Worm (Caenorhabditis elegans) whole organism, L4 larva: Measurements from ENCODE around the gene gphr-2.

Experiments
- D1046.2 ChIP-seq: fragments of 200-800 bp; sonication (Bioruptor generic); IDR thresholded peaks from 2 replicates; pipeline ENCODE4 v1.3.6; 2022; ENCODE audit warnings: missing genetic modification characterization, missing compliant biosample characterization
- F10B5.3 ChIP-seq: sonication (generic microtip); optimal IDR thresholded peaks from 2 replicates; lab custom pipeline; 2016; ENCODE audit warnings: mild to moderate bottlenecking, missing genetic modification characterization, missing compliant biosample characterization
- F49E8.2 ChIP-seq: sonication (generic microtip); optimal IDR thresholded peaks from 2 replicates; lab custom pipeline; 2016; ENCODE audit warnings: missing compliant biosample characterization, mild to moderate bottlenecking, missing genetic modification characterization, borderline replicate concordance
- T26A8.4 ChIP-seq: fragments of 200-800 bp; sonication (Bioruptor generic); IDR thresholded peaks from 2 replicates; pipeline ENCODE4 v1.3.6; 2022; ENCODE audit warnings: missing genetic modification characterization, missing compliant biosample characterization
- Y105C5A.15 ChIP-seq: fragments of 200-800 bp; sonication (Bioruptor generic); IDR thresholded peaks from 2 replicates; pipeline ENCODE4 v1.3.6; 2022; ENCODE audit warnings: missing genetic modification characterization, missing compliant biosample characterization
- Y5F2A.4 ChIP-seq: fragments of 200-800 bp; sonication (Bioruptor generic); optimal IDR thresholded peaks from 2 replicates; lab custom pipeline; 2018; ENCODE audit warnings: mild to moderate bottlenecking, missing genetic modification characterization, missing compliant biosample characterization
- ama-1 ChIP-seq: fragments of 150-350 bp; optimal IDR thresholded peaks from 2 replicates; lab custom pipeline; 2014; ENCODE audit warnings: inconsistent platforms, mixed read lengths
- attf-4 ChIP-seq: sonication (generic microtip); optimal IDR thresholded peaks from 3 replicates; lab custom pipeline; 2017; ENCODE audit warnings: missing biosample characterization, missing genetic modification characterization
- ceh-32 ChIP-seq: sonication (generic microtip); optimal IDR thresholded peaks from 2 replicates; lab custom pipeline; 2016; ENCODE audit warnings: mild to moderate bottlenecking, missing genetic modification characterization, missing compliant biosample characterization; ENCODE audit not compliant: poor library complexity
- daf-12 ChIP-seq: fragments of 150-350 bp; optimal IDR thresholded peaks from 2 replicates; lab custom pipeline; 2014; ENCODE audit warnings: missing biosample characterization, missing genetic modification reagents, missing genetic modification characterization
- dve-1 ChIP-seq: sonication (generic microtip); optimal IDR thresholded peaks from 2 replicates; lab custom pipeline; 2017; ENCODE audit warnings: antibody characterized with exemption, mild to moderate bottlenecking, missing genetic modification characterization, missing compliant biosample characterization; ENCODE audit not compliant: insufficient read depth
- egl-43 ChIP-seq: fragments of 200-800 bp; sonication (Bioruptor generic); IDR thresholded peaks from 2 replicates; pipeline ENCODE4 v1.3.6; 2022; ENCODE audit warnings: missing genetic modification reagents, missing genetic modification characterization, missing compliant biosample characterization
- hmg-1.1 ChIP-seq: fragments of 200-800 bp; sonication (Bioruptor generic); IDR thresholded peaks from 2 replicates; pipeline ENCODE4 v1.3.6; 2022; ENCODE audit warnings: missing genetic modification reagents, missing genetic modification characterization, missing compliant biosample characterization
- lin-1 ChIP-seq: fragments of 200-800 bp; sonication (Bioruptor generic); IDR thresholded peaks from 2 replicates; pipeline ENCODE4 v1.3.6; 2022; ENCODE audit warnings: missing genetic modification reagents, missing genetic modification characterization, missing compliant biosample characterization
- lin-13 ChIP-seq: fragments of 150-350 bp; optimal IDR thresholded peaks from 2 replicates; lab custom pipeline; 2014; ENCODE audit warnings: missing biosample characterization, missing genetic modification reagents, missing genetic modification characterization
- lin-15B ChIP-seq: fragments of 150-350 bp; sonication (generic microtip); optimal IDR thresholded peaks from 3 replicates; lab custom pipeline; 2014; ENCODE audit warnings: missing biosample characterization, missing genetic modification characterization
- lin-29 ChIP-seq: fragments of 200-800 bp; sonication (Bioruptor generic); IDR thresholded peaks from 2 replicates; pipeline ENCODE4 v1.3.6; 2022; ENCODE audit warnings: missing genetic modification reagents, missing genetic modification characterization, missing compliant biosample characterization
- lin-38 ChIP-seq: fragments of 200-800 bp; sonication (Bioruptor generic); IDR thresholded peaks from 2 replicates; pipeline ENCODE4 v1.3.6; 2022; ENCODE audit warnings: missing genetic modification reagents, missing genetic modification characterization, missing compliant biosample characterization
- lin-39 ChIP-seq: fragments of 150-350 bp; optimal IDR thresholded peaks from 2 replicates; lab custom pipeline; 2014; ENCODE audit warnings: missing biosample characterization, missing genetic modification reagents, missing genetic modification characterization
- lir-3 ChIP-seq: sonication (generic microtip); optimal IDR thresholded peaks from 2 replicates; lab custom pipeline; 2016; ENCODE audit warnings: mild to moderate bottlenecking, missing genetic modification characterization, missing compliant biosample characterization
- mes-2 ChIP-seq: sonication (generic microtip); optimal IDR thresholded peaks from 2 replicates; lab custom pipeline; 2016; ENCODE audit warnings: missing genotype, mild to moderate bottlenecking, missing genetic modification characterization, missing compliant biosample characterization; ENCODE audit not compliant: poor library complexity, severe bottlenecking
- mxl-2 ChIP-seq: fragments of 200-800 bp; sonication (Bioruptor generic); conservative IDR thresholded peaks from 2 replicates; pipeline ENCODE4 v1.3.6; 2022; ENCODE audit warnings: missing genetic modification reagents, missing genetic modification characterization, missing compliant biosample characterization
- nhr-10 ChIP-seq: fragments of 150-350 bp; optimal IDR thresholded peaks from 2 replicates; lab custom pipeline; 2014; ENCODE audit warnings: missing biosample characterization, missing genetic modification characterization
- nhr-111 ChIP-seq: fragments of 200-800 bp; sonication (Bioruptor generic); optimal IDR thresholded peaks from 2 replicates; lab custom pipeline; 2018; ENCODE audit warnings: mild to moderate bottlenecking, missing genetic modification characterization, missing compliant biosample characterization
- nhr-237 ChIP-seq: sonication (generic microtip); optimal IDR thresholded peaks from 2 replicates; lab custom pipeline; 2017; ENCODE audit warnings: missing biosample characterization, missing genetic modification characterization
- nhr-48 ChIP-seq: sonication (generic microtip); optimal IDR thresholded peaks from 2 replicates; lab custom pipeline; 2016; ENCODE audit warnings: mild to moderate bottlenecking, missing genetic modification characterization, missing compliant biosample characterization
- nhr-76 ChIP-seq: fragments of 150-350 bp; optimal IDR thresholded peaks from 2 replicates; lab custom pipeline; 2014; ENCODE audit warnings: missing biosample characterization, missing genetic modification characterization
- pha-4 ChIP-seq, 2 experiments: fragments of 150-350 bp in 1 of 2; fragments of 200-800 bp in 1 of 2; sonication (Bioruptor generic) in 1 of 2; IDR thresholded peaks in 1 of 2; optimal IDR thresholded peaks in 1 of 2; 2 replicates each; pipeline versions ENCODE4 v1.3.6 to Lab custom; 2014 to 2022; ENCODE audit warnings: missing genetic modification characterization in 2 of 2, missing genetic modification reagents in 2 of 2, missing biosample characterization in 1 of 2, missing compliant biosample characterization in 1 of 2
- rbr-2 ChIP-seq: sonication (generic microtip); optimal IDR thresholded peaks from 2 replicates; lab custom pipeline; 2016; ENCODE audit warnings: missing genotype, missing genetic modification characterization, missing compliant biosample characterization
- saeg-2 ChIP-seq: fragments of 200-800 bp; sonication (Bioruptor generic); IDR thresholded peaks from 2 replicates; pipeline ENCODE4 v1.3.6; 2022; ENCODE audit warnings: missing genetic modification reagents, missing genetic modification characterization, missing compliant biosample characterization
- spr-1 ChIP-seq: sonication (generic microtip); optimal IDR thresholded peaks from 2 replicates; lab custom pipeline; 2016; ENCODE audit warnings: mild to moderate bottlenecking, missing genetic modification characterization, missing compliant biosample characterization
- unc-130 ChIP-seq: sonication (generic microtip); optimal IDR thresholded peaks from 2 replicates; lab custom pipeline; 2016; ENCODE audit warnings: missing genetic modification reagents, missing genetic modification characterization, missing compliant biosample characterization
- unc-62 ChIP-seq, 3 experiments: fragments of 150-350 bp in 1 of 3; sonication (generic microtip); optimal IDR thresholded peaks in 2 of 3; peaks in 1 of 3; 1 replicate in 1 of 3; 2 replicates in 2 of 3; lab custom pipeline; 2014 to 2017; ENCODE audit warnings: missing biosample characterization in 3 of 3, missing genetic modification characterization in 3 of 3, missing genetic modification reagents in 3 of 3, missing genotype in 1 of 3
- zag-1 ChIP-seq: fragments of 150-350 bp; optimal IDR thresholded peaks from 2 replicates; lab custom pipeline; 2014; ENCODE audit warnings: missing biosample characterization, missing genetic modification characterization
- zfp-3 ChIP-seq: fragments of 200-800 bp; sonication (Bioruptor generic); conservative IDR thresholded peaks from 2 replicates; pipeline ENCODE4 v1.3.6; 2022; ENCODE audit warnings: missing genetic modification reagents, missing genetic modification characterization, missing compliant biosample characterization
- zip-11 ChIP-seq: fragments of 200-800 bp; sonication (Bioruptor generic); IDR thresholded peaks from 2 replicates; pipeline ENCODE4 v1.3.6; 2022; ENCODE audit warnings: missing genetic modification characterization, missing compliant biosample characterization
- zip-2 ChIP-seq: fragments of 150-350 bp; optimal IDR thresholded peaks from 2 replicates; lab custom pipeline; 2014; ENCODE audit warnings: missing biosample characterization, missing genetic modification characterization

Gene gphr-2

DNA sequence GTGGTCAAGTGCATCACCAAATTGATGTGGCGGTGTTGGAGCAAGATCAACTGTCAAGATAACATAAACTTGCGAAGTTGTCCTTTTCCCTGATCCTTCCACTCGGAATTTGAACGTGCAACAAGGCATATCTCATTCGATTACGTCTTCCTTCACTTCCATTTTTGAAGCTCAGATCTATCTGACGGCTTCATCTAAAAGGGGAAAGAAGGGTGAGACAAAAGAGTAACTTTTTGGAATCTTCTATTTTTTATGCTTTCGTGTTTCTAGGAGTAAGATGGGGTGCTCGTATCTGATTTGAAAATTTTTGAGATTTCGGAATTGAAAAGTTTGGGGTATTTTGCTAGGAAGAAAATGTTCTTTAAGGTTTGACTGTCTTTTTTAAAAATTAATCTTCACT is 40.4 kb downstream of the gphr-2 start:
- TF ChIP-seq daf-12 (tag; lab: Kevin White, UChicago) (no peak), lin-38 (GFP tag; lab: Robert Waterston, UW) (no peak), ceh-32 (no peak), unc-130 (GFP tag; lab: Kevin White, UChicago) (no peak), unc-62 (GFP tag; optimal IDR thresholded peaks at IDR 0.05 in 1 of 2; lab: Kevin White, UChicago) (peak in 1 of 2 experiments; percentile 95), unc-62 (tag; optimal IDR thresholded peaks at IDR 0.05; lab: Kevin White, UChicago) (no peak), F49E8.2 (tag; lab: Kevin White, UChicago) (no peak), ama-1 (lab: Kevin White, UChicago) (no peak)

DNA sequence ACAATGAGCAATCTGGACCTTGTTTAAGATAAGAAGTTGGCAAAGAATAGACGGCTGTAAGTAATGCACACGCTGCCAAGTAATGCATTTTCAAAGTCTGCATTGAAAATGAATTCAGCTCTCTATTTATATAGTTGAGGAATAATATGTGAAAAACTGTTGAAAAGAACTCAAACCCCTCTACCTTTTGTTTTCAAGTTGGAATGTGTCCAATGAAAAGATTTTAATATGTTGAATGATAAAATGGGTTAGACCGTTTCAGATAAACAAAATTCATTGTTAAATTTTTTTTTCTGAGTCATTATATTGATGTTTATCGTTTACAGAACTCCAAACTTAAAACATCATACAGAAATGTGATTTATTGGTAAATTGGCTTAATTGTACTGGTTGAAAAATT is 44.1 kb downstream of the gphr-2 start, which contains the start of gene E02H4.8:
Gene E02H4.8, minus strand, starts transcription at position 101 of the 400 bp plus-strand sequence.
- TF ChIP-seq unc-62 (GFP tag; optimal IDR thresholded peaks at IDR 0.05 in 1 of 2; lab: Kevin White, UChicago) (peak in 1 of 2 experiments; percentile 41), unc-62 (tag; optimal IDR thresholded peaks at IDR 0.05; lab: Kevin White, UChicago) (no peak), lir-3 (tag; lab: Kevin White, UChicago) (no peak)

DNA sequence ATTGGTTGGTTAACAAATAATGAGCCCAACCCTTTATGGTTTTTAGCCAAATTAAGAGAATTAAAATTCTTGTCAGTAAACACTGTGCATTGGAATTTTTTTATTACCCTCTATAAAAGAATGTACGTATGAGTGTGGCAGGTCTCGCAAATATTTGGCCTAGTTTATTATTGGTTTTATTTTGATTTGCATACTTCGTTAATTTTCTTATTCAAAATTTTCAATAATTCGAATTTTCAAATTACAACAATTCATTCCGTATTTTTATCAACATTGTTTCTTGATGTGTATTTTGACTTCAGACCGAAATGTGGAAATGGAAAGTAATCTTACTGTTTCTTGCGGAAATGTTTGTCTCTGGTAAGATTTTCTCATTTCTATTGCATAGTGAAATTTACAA is 49.9 kb downstream of the gphr-2 start, which contains the start of gene E02H4.4:
Gene E02H4.4, plus strand, starts transcription at position 301 of the 400 bp plus-strand sequence.
- no peak for TF ChIP-seq nhr-76 (tag; lab: Kevin White, UChicago)
- TF ChIP-seq D1046.2 (GFP tag; lab: Robert Waterston, UW) = no peak
- no peak for TF ChIP-seq rbr-2 (tag; lab: Kevin White, UChicago)
- TF ChIP-seq nhr-10 (tag; lab: Kevin White, UChicago) = no peak
- TF ChIP-seq lir-3 (tag; lab: Kevin White, UChicago) = no peak
- no peak for TF ChIP-seq F49E8.2 (tag; lab: Kevin White, UChicago)
- no peak for TF ChIP-seq dve-1 (tag; lab: Kevin White, UChicago)
- no peak for TF ChIP-seq lin-15B (tag; lab: Kevin White, UChicago)
- no peak for TF ChIP-seq attf-4 (tag; lab: Kevin White, UChicago)
- TF ChIP-seq zip-11 = no peak
- no peak for TF ChIP-seq zip-2 (tag; lab: Kevin White, UChicago)
- TF ChIP-seq mxl-2 = no peak
- TF ChIP-seq saeg-2 (GFP tag; lab: Robert Waterston, UW) = no peak
- no peak for TF ChIP-seq spr-1 (tag; lab: Kevin White, UChicago)
- TF ChIP-seq Y5F2A.4 (GFP tag; lab: Kevin White, UChicago) = no peak
- no peak for TF ChIP-seq nhr-48 (tag; lab: Kevin White, UChicago)
- no peak for TF ChIP-seq F10B5.3 (tag; lab: Kevin White, UChicago)
- TF ChIP-seq unc-62 (GFP tag; optimal IDR thresholded peaks at IDR 0.05 in 1 of 2; lab: Kevin White, UChicago) = no peak
- no peak for TF ChIP-seq unc-62 (tag; optimal IDR thresholded peaks at IDR 0.05; lab: Kevin White, UChicago)
- no peak for TF ChIP-seq lin-38 (GFP tag; lab: Robert Waterston, UW)

DNA sequence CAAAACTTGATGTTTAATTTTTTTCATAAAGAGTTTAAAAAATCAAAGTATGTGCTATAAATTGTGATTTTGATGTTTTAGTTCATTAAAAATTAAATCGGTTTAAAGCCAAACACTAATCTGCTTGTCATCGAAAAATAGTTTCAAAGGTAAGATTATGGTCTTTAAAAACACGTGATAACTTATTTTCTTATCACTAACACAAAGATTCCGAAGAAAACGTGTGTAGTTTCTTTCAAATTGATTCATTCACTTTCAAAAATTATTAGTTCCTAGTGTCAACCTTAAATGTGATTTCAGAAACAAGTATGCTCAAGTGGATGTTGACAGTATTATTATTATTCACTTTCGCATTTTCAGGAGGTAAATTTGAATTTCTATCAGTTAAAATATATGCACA is 51.6 kb downstream of the gphr-2 start, which contains the start of gene E02H4.7:
Gene E02H4.7, plus strand, starts transcription at position 301 of the 400 bp plus-strand sequence.
- TF ChIP-seq nhr-76 (tag; lab: Kevin White, UChicago) = no peak
- no peak for TF ChIP-seq zfp-3 (GFP tag; lab: Robert Waterston, UW)
- TF ChIP-seq F10B5.3 (tag; lab: Kevin White, UChicago) = no peak
- no peak for TF ChIP-seq unc-62 (GFP tag; optimal IDR thresholded peaks at IDR 0.05 in 1 of 2; lab: Kevin White, UChicago)
- TF ChIP-seq unc-62 (tag; optimal IDR thresholded peaks at IDR 0.05; lab: Kevin White, UChicago) = no peak
- no peak for TF ChIP-seq hmg-1.1 (GFP tag; lab: Robert Waterston, UW)
- no peak for TF ChIP-seq nhr-111
- TF ChIP-seq lin-29 = no peak
- no peak for TF ChIP-seq pha-4 (GFP tag; IDR thresholded peaks at IDR 0.05; lab: Robert Waterston, UW)
- TF ChIP-seq pha-4 (tag; optimal IDR thresholded peaks at IDR 0.05; lab: Kevin White, UChicago) = no peak
- no peak for TF ChIP-seq lin-13 (GFP tag; lab: Kevin White, UChicago)
- TF ChIP-seq egl-43 (GFP tag; lab: Robert Waterston, UW) = no peak
- TF ChIP-seq lin-1 (GFP tag; lab: Robert Waterston, UW) = no peak
- no peak for TF ChIP-seq Y105C5A.15
- no peak for TF ChIP-seq lin-39 (tag; lab: Kevin White, UChicago)
- no peak for TF ChIP-seq mes-2 (tag; lab: Kevin White, UChicago)
- TF ChIP-seq T26A8.4 (GFP tag; lab: Robert Waterston, UW) = no peak
- no peak for TF ChIP-seq nhr-237 (tag; lab: Kevin White, UChicago)
- no peak for TF ChIP-seq zag-1 (tag; lab: Kevin White, UChicago)
